Worm (Caenorhabditis elegans) whole organism, L1 larva: ENCODE data around the gene srh-268.
"Not testable (repeated sequence)": the region's sequence is repeated elsewhere in the genome, so short reads cannot be mapped to it uniquely, and the experiment has no call there.

Experiments used
- C16A3.4 ChIP-seq: fragments of 150-350 bp; optimal IDR thresholded peaks from 2 replicates; lab custom pipeline; 2014; ENCODE audit warnings: missing biosample characterization, missing genetic modification characterization
- aly-2 ChIP-seq: fragments of 150-350 bp; optimal IDR thresholded peaks from 2 replicates; lab custom pipeline; 2014; ENCODE audit warnings: missing biosample characterization, missing genetic modification characterization
- blmp-1 ChIP-seq: fragments of 150-350 bp; optimal IDR thresholded peaks from 2 replicates; lab custom pipeline; 2014; ENCODE audit warnings: missing biosample characterization, missing genetic modification characterization
- ceh-63 ChIP-seq: fragments of 200-800 bp; sonication (Bioruptor generic); optimal IDR thresholded peaks from 2 replicates; lab custom pipeline; 2018; ENCODE audit warnings: mild to moderate bottlenecking, missing genetic modification characterization, missing compliant biosample characterization
- ces-1 ChIP-seq: fragments of 150-350 bp; optimal IDR thresholded peaks from 2 replicates; lab custom pipeline; 2014; ENCODE audit warnings: missing biosample characterization, missing genetic modification reagents, missing genetic modification characterization
- dpl-1 ChIP-seq, 3 experiments: fragments of 150-350 bp in 2 of 3; sonication (generic microtip) in 1 of 3; optimal IDR thresholded peaks; 2 replicates each; lab custom pipeline; 2014 to 2017; ENCODE audit warnings: missing biosample characterization in 3 of 3, missing genetic modification characterization in 3 of 3, missing genetic modification reagents in 3 of 3
- elt-2 ChIP-seq: sonication (generic microtip); optimal IDR thresholded peaks from 2 replicates; lab custom pipeline; 2016; ENCODE audit warnings: missing genetic modification characterization, mild to moderate bottlenecking, inconsistent platforms, missing compliant biosample characterization, missing genetic modification reagents
- ets-5 ChIP-seq: fragments of 200-800 bp; sonication (Bioruptor generic); IDR thresholded peaks from 2 replicates; pipeline ENCODE4 v1.3.6; 2022; ENCODE audit warnings: missing genetic modification characterization, missing compliant biosample characterization
- fkh-8 ChIP-seq: sonication (generic microtip); optimal IDR thresholded peaks from 2 replicates; lab custom pipeline; 2016; ENCODE audit warnings: mild to moderate bottlenecking, missing genetic modification characterization, missing compliant biosample characterization
- hlh-4 ChIP-seq: sonication (generic microtip); optimal IDR thresholded peaks from 2 replicates; lab custom pipeline; 2016; ENCODE audit warnings: mild to moderate bottlenecking, missing genetic modification characterization, missing compliant biosample characterization
- hpl-2 ChIP-seq: fragments of 150-350 bp; optimal IDR thresholded peaks from 2 replicates; lab custom pipeline; 2014; ENCODE audit warnings: missing biosample characterization, missing genetic modification reagents, missing genetic modification characterization
- irx-1 ChIP-seq: sonication (generic microtip); optimal IDR thresholded peaks from 2 replicates; lab custom pipeline; 2016; ENCODE audit warnings: missing genetic modification characterization, missing compliant biosample characterization
- isw-1 ChIP-seq: fragments of 200-800 bp; sonication (Bioruptor generic); IDR thresholded peaks from 2 replicates; pipeline ENCODE4 v1.3.6; 2022; ENCODE audit warnings: missing genetic modification characterization, missing compliant biosample characterization
- lin-35 ChIP-seq, 2 experiments: fragments of 150-350 bp; optimal IDR thresholded peaks; 2 replicates each; lab custom pipeline; 2014; ENCODE audit warnings: missing biosample characterization in 2 of 2, missing genetic modification characterization in 2 of 2, missing genetic modification reagents in 2 of 2
- lir-3 ChIP-seq: sonication (generic microtip); optimal IDR thresholded peaks from 2 replicates; lab custom pipeline; 2016; ENCODE audit warnings: mild to moderate bottlenecking, missing genetic modification characterization, moderate library complexity, missing compliant biosample characterization; ENCODE audit not compliant: poor library complexity
- lsy-2 ChIP-seq, 2 experiments: fragments of 150-350 bp; optimal IDR thresholded peaks; 2 replicates each; lab custom pipeline; 2014; ENCODE audit warnings: missing biosample characterization in 2 of 2, missing genetic modification characterization in 2 of 2
- nhr-11 ChIP-seq: fragments of 150-350 bp; optimal IDR thresholded peaks from 2 replicates; lab custom pipeline; 2014; ENCODE audit warnings: missing biosample characterization, missing genetic modification characterization
- nhr-12 ChIP-seq: sonication (generic microtip); optimal IDR thresholded peaks from 2 replicates; lab custom pipeline; 2017; ENCODE audit warnings: missing biosample characterization, missing genetic modification characterization
- nhr-19 ChIP-seq: fragments of 200-800 bp; sonication (Bioruptor generic); conservative IDR thresholded peaks from 2 replicates; pipeline ENCODE4 v1.3.6; 2022; ENCODE audit warnings: missing genetic modification characterization, missing compliant biosample characterization
- nhr-71 ChIP-seq: sonication (generic microtip); optimal IDR thresholded peaks from 2 replicates; lab custom pipeline; 2016; ENCODE audit warnings: mild to moderate bottlenecking, missing genetic modification characterization, moderate library complexity, missing compliant biosample characterization
- nhr-77 ChIP-seq: fragments of 150-350 bp; optimal IDR thresholded peaks from 2 replicates; lab custom pipeline; 2014; ENCODE audit warnings: missing biosample characterization, missing genetic modification characterization
- nhr-90 ChIP-seq: sonication (generic microtip); optimal IDR thresholded peaks from 2 replicates; lab custom pipeline; 2016; ENCODE audit warnings: mild to moderate bottlenecking, missing genetic modification characterization, missing compliant biosample characterization; ENCODE audit not compliant: poor library complexity
- pag-3 ChIP-seq: sonication (generic microtip); optimal IDR thresholded peaks from 2 replicates; lab custom pipeline; 2017; ENCODE audit warnings: missing genetic modification characterization, mild to moderate bottlenecking, missing compliant biosample characterization, antibody characterized with exemption, borderline replicate concordance; ENCODE audit not compliant: insufficient read depth
- rnt-1 ChIP-seq: sonication (generic microtip); optimal IDR thresholded peaks from 2 replicates; lab custom pipeline; 2016; ENCODE audit warnings: mild to moderate bottlenecking, missing genetic modification characterization, moderate library complexity, missing compliant biosample characterization
- snu-23 ChIP-seq: sonication (generic microtip); optimal IDR thresholded peaks from 2 replicates; lab custom pipeline; 2016; ENCODE audit warnings: missing genetic modification characterization, missing compliant biosample characterization
- sox-4 ChIP-seq: sonication (generic microtip); optimal IDR thresholded peaks from 2 replicates; lab custom pipeline; 2016; ENCODE audit warnings: missing genetic modification characterization, missing compliant biosample characterization
- sup-37 ChIP-seq: fragments of 200-800 bp; sonication (Bioruptor generic); optimal IDR thresholded peaks from 2 replicates; lab custom pipeline; 2018; ENCODE audit warnings: mild to moderate bottlenecking, missing genetic modification characterization, missing compliant biosample characterization
- swsn-7 ChIP-seq: sonication (generic microtip); optimal IDR thresholded peaks from 2 replicates; lab custom pipeline; 2016; ENCODE audit warnings: missing genetic modification characterization, missing compliant biosample characterization
- tbx-2 ChIP-seq: sonication (generic microtip); optimal IDR thresholded peaks from 2 replicates; lab custom pipeline; 2016; ENCODE audit warnings: missing genetic modification characterization, missing compliant biosample characterization
- tlp-1 ChIP-seq: fragments of 150-350 bp; optimal IDR thresholded peaks from 2 replicates; lab custom pipeline; 2014; ENCODE audit warnings: missing biosample characterization, missing genetic modification characterization
- unc-86 ChIP-seq: sonication (generic microtip); optimal IDR thresholded peaks from 2 replicates; lab custom pipeline; 2016; ENCODE audit warnings: missing genetic modification characterization, missing compliant biosample characterization
- unc-98 ChIP-seq: fragments of 200-800 bp; sonication (Bioruptor generic); IDR thresholded peaks from 2 replicates; pipeline ENCODE4 v1.3.6; 2022; ENCODE audit warnings: missing genetic modification characterization, missing compliant biosample characterization
- zag-1 ChIP-seq: fragments of 150-350 bp; optimal IDR thresholded peaks from 2 replicates; lab custom pipeline; 2014; ENCODE audit warnings: missing biosample characterization, missing genetic modification characterization
- ztf-11 ChIP-seq, 2 experiments: sonication (generic microtip); optimal IDR thresholded peaks; 2 replicates each; lab custom pipeline; 2016 to 2017; ENCODE audit warnings: missing genetic modification characterization in 2 of 2, missing biosample characterization in 1 of 2, missing compliant biosample characterization in 1 of 2

The srh-268 gene

DNA sequence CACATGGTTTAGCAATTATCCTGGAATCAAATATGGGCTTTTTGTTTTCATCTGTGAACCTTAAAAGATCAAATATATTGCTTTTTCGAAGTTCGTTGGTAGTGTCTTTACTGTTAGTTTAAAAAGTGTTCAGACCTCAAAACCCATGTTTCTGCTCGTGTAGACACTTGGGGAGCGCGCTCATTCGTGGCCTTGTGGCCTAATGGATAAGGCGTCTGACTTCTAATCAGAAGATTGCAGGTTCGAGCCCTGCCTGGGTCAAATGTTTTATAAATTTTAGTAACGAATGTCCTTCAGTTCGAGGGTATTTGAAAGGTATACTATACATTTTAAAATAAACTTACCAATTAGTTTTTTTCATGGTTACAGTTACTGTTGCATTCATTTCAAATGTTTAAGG is 32.9 kb upstream of the srh-268 start (continued):
- TF ChIP-seq fkh-8 (tag; lab: Kevin White, UChicago) = no peak
- no peak for TF ChIP-seq sox-4 (tag; lab: Kevin White, UChicago)
- TF ChIP-seq isw-1 (GFP tag; lab: Robert Waterston, UW) = no peak
- no peak for TF ChIP-seq tbx-2 (tag; lab: Kevin White, UChicago)
- TF ChIP-seq, all 84 proteins: peak for 11

DNA sequence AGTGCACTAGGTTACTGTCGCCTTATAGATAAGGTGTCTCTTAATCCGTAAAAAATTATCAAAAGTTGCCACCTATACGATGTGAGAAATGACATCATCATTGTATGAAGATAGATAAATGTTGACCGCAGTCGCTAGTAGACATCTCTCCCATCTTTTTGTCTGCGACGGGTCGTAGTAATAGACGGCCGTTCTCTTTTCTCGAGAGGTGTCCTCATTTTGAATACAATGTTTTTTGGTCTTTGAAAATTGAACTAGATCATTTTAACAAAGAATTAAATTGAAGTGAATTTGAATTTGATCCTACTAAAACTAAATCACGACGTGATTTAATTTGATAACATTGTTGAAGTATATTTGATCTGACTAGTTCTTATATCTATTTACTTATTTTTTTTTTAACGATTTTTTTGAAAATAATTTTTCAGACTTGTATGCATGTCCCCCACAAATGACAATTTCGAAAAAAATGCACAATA is 30.5 kb upstream of the srh-268 start, which contains the start of the genes str-31 and nhr-172:
Gene str-31, minus strand, starts transcription at position 101 of the 479 bp plus-strand sequence.
Gene nhr-172, plus strand, starts transcription at position 429 of the 479 bp plus-strand sequence.
- TF ChIP-seq lir-3 (tag; lab: Kevin White, UChicago) (no peak), lsy-2 (tag; optimal IDR thresholded peaks at IDR 0.05; lab: Kevin White, UChicago) (no peak), hpl-2 (GFP tag; lab: Kevin White, UChicago) (no peak), sup-37 (GFP tag; lab: Kevin White, UChicago) (no peak), swsn-7 (tag; lab: Kevin White, UChicago) (no peak), ceh-63 (no peak), unc-86 (tag; lab: Kevin White, UChicago) (no peak), snu-23 (GFP tag; lab: Kevin White, UChicago) (no peak), hlh-4 (tag; lab: Kevin White, UChicago) (no peak), tlp-1 (no peak)
- TF ChIP-seq, all 84 proteins: peak for 0

DNA sequence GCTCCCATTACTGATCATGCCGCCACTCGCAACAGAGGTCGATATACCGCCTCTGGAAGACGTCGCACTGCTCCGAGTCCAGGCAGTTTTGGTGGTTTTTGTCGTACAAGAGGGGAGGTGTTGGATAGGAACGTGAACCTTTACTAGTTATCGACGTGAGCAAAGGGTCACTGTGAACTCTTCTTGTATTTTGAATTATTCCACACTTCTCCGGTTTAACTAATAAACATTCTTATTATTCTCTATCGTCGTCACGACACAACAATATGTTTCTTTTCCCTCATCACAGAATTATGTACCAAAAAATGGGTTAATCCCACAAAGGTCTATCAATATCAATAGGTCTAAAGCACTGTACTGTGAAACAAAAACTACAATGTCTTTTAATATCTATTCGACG is 27.6 kb upstream of the srh-268 start, which contains the start of gene nhr-171:
Gene nhr-171, plus strand, starts transcription at position 301 of the 400 bp plus-strand sequence.
- not testable (repeated sequence) for TF ChIP-seq ets-5 (GFP tag; lab: Robert Waterston, UW); unc-98 (GFP tag; lab: Robert Waterston, UW); tlp-1
- TF ChIP-seq, all 84 proteins: peak for 0; not testable (repeated sequence) for 84

DNA sequence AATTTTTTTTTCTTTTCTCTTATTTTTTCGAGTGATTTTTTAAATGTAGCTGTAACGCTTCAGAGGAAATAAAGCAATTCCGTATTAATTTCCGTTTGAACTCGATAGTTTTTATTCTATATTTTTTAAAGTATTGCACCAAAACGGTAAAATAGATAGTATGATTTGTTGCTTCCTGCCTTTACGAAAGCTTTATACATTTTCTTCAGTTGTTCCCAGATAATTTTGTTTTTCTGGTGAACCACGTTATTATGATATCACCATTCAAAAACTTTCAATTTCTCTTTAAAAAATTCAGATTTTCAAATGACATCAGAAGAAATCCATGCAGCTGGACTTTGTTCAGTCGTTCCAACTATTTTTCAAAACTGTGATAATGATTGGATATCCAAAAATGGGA is 24.2 kb upstream of the srh-268 start, which contains the start of gene srb-18:
Gene srb-18, plus strand, starts transcription at position 301 of the 400 bp plus-strand sequence.
- no peak for TF ChIP-seq nhr-77 (tag; lab: Kevin White, UChicago)
- TF ChIP-seq tlp-1 = no peak
- no peak for TF ChIP-seq irx-1 (tag; lab: Kevin White, UChicago)
- TF ChIP-seq pag-3 (tag; lab: Kevin White, UChicago) = no peak
- TF ChIP-seq rnt-1 = no peak
- no peak for TF ChIP-seq lin-35 (GFP tag; optimal IDR thresholded peaks at IDR 0.05; lab: Kevin White, UChicago)
- no peak for TF ChIP-seq nhr-90
- no peak for TF ChIP-seq nhr-12 (tag; lab: Kevin White, UChicago)
- TF ChIP-seq dpl-1 (GFP tag; optimal IDR thresholded peaks at IDR 0.05; lab: Kevin White, UChicago) = no peak
- TF ChIP-seq ets-5 (GFP tag; lab: Robert Waterston, UW) = no peak
- TF ChIP-seq, all 84 proteins: peak for 0

DNA sequence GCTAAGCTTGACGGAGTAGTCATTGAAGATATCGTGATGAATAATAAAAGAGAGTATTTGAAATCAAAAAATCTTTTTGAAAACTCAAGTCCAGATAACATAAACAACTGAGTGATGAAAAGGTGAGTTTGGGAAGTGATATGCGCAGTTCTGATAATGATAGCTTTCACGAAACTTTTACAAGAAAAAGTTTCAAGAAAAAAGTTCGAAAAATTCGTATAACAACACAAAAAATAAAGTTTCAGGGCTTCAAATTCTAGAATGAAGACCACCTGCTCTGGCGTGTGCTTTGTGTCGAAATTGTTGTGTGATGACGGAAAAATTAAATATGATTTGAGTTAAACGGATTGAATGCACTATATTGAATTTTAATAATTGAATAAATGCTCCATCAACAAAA is 19.0 kb upstream of the srh-268 start, which contains the start of gene srb-19:
Gene srb-19, minus strand, starts transcription at position 101 of the 400 bp plus-strand sequence.
- TF ChIP-seq isw-1 (GFP tag; lab: Robert Waterston, UW) (no peak), aly-2 (no peak), tlp-1 (no peak), ztf-11 (tag; optimal IDR thresholded peaks at IDR 0.05; lab: Kevin White, UChicago) (no peak), C16A3.4 (tag; lab: Kevin White, UChicago) (no peak), elt-2 (tag; lab: Kevin White, UChicago) (no peak), nhr-19 (GFP tag; lab: Robert Waterston, UW) (no peak), nhr-71 (tag; lab: Kevin White, UChicago) (peak; percentile 26), ces-1 (GFP tag; lab: Kevin White, UChicago) (no peak), sup-37 (GFP tag; lab: Kevin White, UChicago) (no peak), zag-1 (tag; lab: Kevin White, UChicago) (no peak), nhr-11 (tag; lab: Kevin White, UChicago) (no peak), blmp-1 (tag; lab: Kevin White, UChicago) (no peak), snu-23 (GFP tag; lab: Kevin White, UChicago) (no peak), fkh-8 (tag; lab: Kevin White, UChicago) (peak; percentile 1)
